Fruit fly (Drosophila melanogaster): ENCODE results near the gene dpp.

- TF ChIP-seq CTCF (optimal IDR thresholded peaks at IDR 0.05), result no peak
- TF ChIP-seq CG8478 (optimal IDR thresholded peaks at IDR 0.05), result no peak
Observed at dm6 chr2L:2454644-2455043, 26.5 kb downstream of the dpp start.

All from S2 (cell line).